Fruit fly (Drosophila melanogaster): ENCODE results near the gene ND-13A.
A peak's percentile ranks its signal among the peaks of the same experiment; 100 is the strongest.

The ND-13A gene

dm6 chr2L:5093772-5094350 is 6.2 kb downstream of the ND-13A start, which contains the start of gene CG5828:
Gene CG5828, plus strand, starts transcription at chr2L:5093976.
- TF ChIP-seq CG33017 (tag; optimal IDR thresholded peaks at IDR 0.05) (no peak), Mnt (GFP tag; optimal IDR thresholded peaks at IDR 0.05) (no peak), ovo (GFP tag; optimal IDR thresholded peaks at IDR 0.05) (peak; percentile 60), cnc (optimal IDR thresholded peaks at IDR 0.05) (no peak), bab1 (GFP tag; optimal IDR thresholded peaks at IDR 0.05) (peak; percentile 21), Clk (GFP tag; optimal IDR thresholded peaks at IDR 0.05) (no peak)

dm6 chr2L:5092992-5093695 is 6.9 kb downstream of the ND-13A start, which contains the start of gene Pgant5:
Gene Pgant5, minus strand, starts transcription at chr2L:5093592.
- TF ChIP-seq cnc (optimal IDR thresholded peaks at IDR 0.05) = no peak
- no peak for TF ChIP-seq Crg-1 (GFP tag; optimal IDR thresholded peaks at IDR 0.05)
- peak; percentile 55 for TF ChIP-seq cic (GFP tag; optimal IDR thresholded peaks at IDR 0.05)
- no peak for TF ChIP-seq CG5204 (GFP tag; optimal IDR thresholded peaks at IDR 0.05)
- TF ChIP-seq CG33017 (tag; optimal IDR thresholded peaks at IDR 0.05) = peak; percentile 57
- TF ChIP-seq kay (GFP tag; ENCODE audit: borderline replicate concordance) = no peak
- TF ChIP-seq pad (GFP tag; optimal IDR thresholded peaks at IDR 0.05) = peak; percentile 4
- peak; percentile 49 for TF ChIP-seq Mnt (GFP tag; optimal IDR thresholded peaks at IDR 0.05)
- TF ChIP-seq CG12768 (GFP tag; optimal IDR thresholded peaks at IDR 0.05) = peak; percentile 50
- TF ChIP-seq ovo (GFP tag; optimal IDR thresholded peaks at IDR 0.05) = no peak
- TF ChIP-seq CG7045 (GFP tag; optimal IDR thresholded peaks at IDR 0.05) = peak; percentile 27
- TF ChIP-seq CG7101 (tag; optimal IDR thresholded peaks at IDR 0.05) = peak; percentile 3
- TF ChIP-seq CG11617 (GFP tag; optimal IDR thresholded peaks at IDR 0.05) = peak; percentile 29
- TF ChIP-seq bab1 (GFP tag; optimal IDR thresholded peaks at IDR 0.05) = no peak
- peak; percentile 52 for TF ChIP-seq tj (GFP tag; optimal IDR thresholded peaks at IDR 0.05)
- no peak for TF ChIP-seq toe (GFP tag; optimal IDR thresholded peaks at IDR 0.05)
- TF ChIP-seq Clk (GFP tag; optimal IDR thresholded peaks at IDR 0.05) = no peak
- peak; percentile 42 for TF ChIP-seq CG1620 (GFP tag; optimal IDR thresholded peaks at IDR 0.05)
- TF ChIP-seq Hr96 (GFP tag; optimal IDR thresholded peaks at IDR 0.05) = peak; percentile 63
- no peak for TF ChIP-seq CG14711 (tag; optimal IDR thresholded peaks at IDR 0.05)

dm6 chr2L:5092597-5092991 is 7.5 kb downstream of the ND-13A start:
- no peak for TF ChIP-seq tj (GFP tag; optimal IDR thresholded peaks at IDR 0.05)
- TF ChIP-seq CG5204 (GFP tag; optimal IDR thresholded peaks at IDR 0.05) = no peak
- TF ChIP-seq toe (GFP tag; optimal IDR thresholded peaks at IDR 0.05) = no peak
- TF ChIP-seq CG1620 (GFP tag; optimal IDR thresholded peaks at IDR 0.05) = no peak
- TF ChIP-seq Clk (GFP tag; optimal IDR thresholded peaks at IDR 0.05) = no peak
- no peak for TF ChIP-seq CG7045 (GFP tag; optimal IDR thresholded peaks at IDR 0.05)
- no peak for TF ChIP-seq cnc (optimal IDR thresholded peaks at IDR 0.05)
- TF ChIP-seq Mnt (GFP tag; optimal IDR thresholded peaks at IDR 0.05) = no peak
- no peak for TF ChIP-seq kay (GFP tag; ENCODE audit: borderline replicate concordance)
- TF ChIP-seq Crg-1 (GFP tag; optimal IDR thresholded peaks at IDR 0.05) = no peak
- TF ChIP-seq CG12768 (GFP tag; optimal IDR thresholded peaks at IDR 0.05) = no peak
- TF ChIP-seq CG7101 (tag; optimal IDR thresholded peaks at IDR 0.05) = no peak
- TF ChIP-seq ovo (GFP tag; optimal IDR thresholded peaks at IDR 0.05) = no peak
- no peak for TF ChIP-seq cic (GFP tag; optimal IDR thresholded peaks at IDR 0.05)
- no peak for TF ChIP-seq bab1 (GFP tag; optimal IDR thresholded peaks at IDR 0.05)
- no peak for TF ChIP-seq CG11617 (GFP tag; optimal IDR thresholded peaks at IDR 0.05)
- TF ChIP-seq pad (GFP tag; optimal IDR thresholded peaks at IDR 0.05) = no peak

- TF ChIP-seq CG7101 (tag; optimal IDR thresholded peaks at IDR 0.05) = no peak
- peak; percentile 13 for TF ChIP-seq CG12768 (GFP tag; optimal IDR thresholded peaks at IDR 0.05)
Measured at dm6 chr2L:5092145-5092544, 7.9 kb downstream of the ND-13A start.

- TF ChIP-seq toe (GFP tag; optimal IDR thresholded peaks at IDR 0.05) = no peak
- no peak for TF ChIP-seq Mnt (GFP tag; optimal IDR thresholded peaks at IDR 0.05)
- no peak for TF ChIP-seq cnc (optimal IDR thresholded peaks at IDR 0.05)
- no peak for TF ChIP-seq CG11617 (GFP tag; optimal IDR thresholded peaks at IDR 0.05)
- TF ChIP-seq pad (GFP tag; optimal IDR thresholded peaks at IDR 0.05) = no peak
- TF ChIP-seq bab1 (GFP tag; optimal IDR thresholded peaks at IDR 0.05) = no peak
- no peak for TF ChIP-seq CG33017 (tag; optimal IDR thresholded peaks at IDR 0.05)
- TF ChIP-seq CG5204 (GFP tag; optimal IDR thresholded peaks at IDR 0.05) = no peak
- no peak for TF ChIP-seq cic (GFP tag; optimal IDR thresholded peaks at IDR 0.05)
- TF ChIP-seq CG7045 (GFP tag; optimal IDR thresholded peaks at IDR 0.05) = no peak
- TF ChIP-seq ovo (GFP tag; optimal IDR thresholded peaks at IDR 0.05) = no peak
- TF ChIP-seq Crg-1 (GFP tag; optimal IDR thresholded peaks at IDR 0.05) = no peak
- no peak for TF ChIP-seq CG12768 (GFP tag; optimal IDR thresholded peaks at IDR 0.05)
- TF ChIP-seq Clk (GFP tag; optimal IDR thresholded peaks at IDR 0.05) = no peak
- no peak for TF ChIP-seq CG1620 (GFP tag; optimal IDR thresholded peaks at IDR 0.05)
- no peak for TF ChIP-seq kay (GFP tag; ENCODE audit: borderline replicate concordance)
- TF ChIP-seq tj (GFP tag; optimal IDR thresholded peaks at IDR 0.05) = no peak
- no peak for TF ChIP-seq CG14711 (tag; optimal IDR thresholded peaks at IDR 0.05)
Measured at dm6 chr2L:5090352-5090751, 9.7 kb downstream of the ND-13A start.

- TF ChIP-seq CG5204 (GFP tag; optimal IDR thresholded peaks at IDR 0.05) (no peak), cic (GFP tag; optimal IDR thresholded peaks at IDR 0.05) (no peak), CG12768 (GFP tag; optimal IDR thresholded peaks at IDR 0.05) (no peak), CG7101 (tag; optimal IDR thresholded peaks at IDR 0.05) (no peak), CG33017 (tag; optimal IDR thresholded peaks at IDR 0.05) (no peak), ovo (GFP tag; optimal IDR thresholded peaks at IDR 0.05) (no peak), CG14711 (tag; optimal IDR thresholded peaks at IDR 0.05) (no peak), tj (GFP tag; optimal IDR thresholded peaks at IDR 0.05) (peak; percentile 94)
Measured at dm6 chr2L:5089642-5090041, 10.4 kb downstream of the ND-13A start.

Data from whole organism, adult.